Worm (Caenorhabditis elegans): ENCODE results near the gene nhr-199.

nhr-199 gene

ce11 chrV:15689952-15690351 is 9.7 kb downstream of the nhr-199 start, which contains the start of gene nhr-268 (continued):
- no peak for TF ChIP-seq ZK337.2 (GFP tag; IDR thresholded peaks at IDR 0.05)

ce11 chrV:15687660-15688059 is 12.0 kb downstream of the nhr-199 start, which contains the start of gene nhr-197:
nhr-197 (plus strand) TSS chrV:15687960.
- no peak for TF ChIP-seq sdz-12 (GFP tag; optimal IDR thresholded peaks at IDR 0.05)
- TF ChIP-seq pqm-1 (tag; optimal IDR thresholded peaks at IDR 0.05), result no peak
- TF ChIP-seq ces-1 (GFP tag; optimal IDR thresholded peaks at IDR 0.05), result no peak
- TF ChIP-seq unc-62 (GFP tag; optimal IDR thresholded peaks at IDR 0.05 in 1 of 2), result peak in 1 of 2 experiments; percentile 57
- no peak for TF ChIP-seq unc-62 (tag; optimal IDR thresholded peaks at IDR 0.05)

- TF ChIP-seq ceh-28 (tag; optimal IDR thresholded peaks at IDR 0.05) (no peak), Y5F2A.4 (GFP tag; optimal IDR thresholded peaks at IDR 0.05) (no peak), T20F7.1 (GFP tag; optimal IDR thresholded peaks at IDR 0.05) (no peak), egl-27 (tag; optimal IDR thresholded peaks at IDR 0.05) (no peak), snpc-4 (tag; optimal IDR thresholded peaks at IDR 0.05) (no peak), dve-1 (tag; optimal IDR thresholded peaks at IDR 0.05; ENCODE audit: insufficient read depth) (no peak), Y105C5A.15 (GFP tag; IDR thresholded peaks at IDR 0.05) (no peak), lin-29 (GFP tag; IDR thresholded peaks at IDR 0.05) (no peak), nhr-11 (tag; optimal IDR thresholded peaks at IDR 0.05) (no peak), unc-62 (GFP tag; optimal IDR thresholded peaks at IDR 0.05 in 1 of 2) (no peak), unc-62 (tag; optimal IDR thresholded peaks at IDR 0.05) (no peak)
Observed at ce11 chrV:15685599-15685998, 14.1 kb downstream of the nhr-199 start, which contains the start of gene nhr-196. nhr-196 (plus strand) TSS chrV:15685716.

ce11 chrV:15677222-15677621 is 22.5 kb downstream of the nhr-199 start, which contains the start of gene nhr-52:
nhr-52 (plus strand) TSS chrV:15677522.
- TF ChIP-seq R02D3.7 (tag; optimal IDR thresholded peaks at IDR 0.05), result no peak
- no peak for TF ChIP-seq lsy-2 (tag; optimal IDR thresholded peaks at IDR 0.05)
- no peak for TF ChIP-seq zip-11 (GFP tag; IDR thresholded peaks at IDR 0.05)

ce11 chrV:15674899-15675298 is 24.8 kb downstream of the nhr-199 start:
- TF ChIP-seq ceh-32 (tag; optimal IDR thresholded peaks at IDR 0.05; ENCODE audit: poor library complexity) (no peak), dmd-8 (GFP tag; IDR thresholded peaks at IDR 0.05) (0 out of 2 replicates have a peak, but pooled peaks have one; percentile 31), set-16 (GFP tag; IDR thresholded peaks at IDR 0.05) (peak; percentile 55), spr-1 (tag; optimal IDR thresholded peaks at IDR 0.05) (no peak)

ce11 chrV:15673707-15674106 is 26.0 kb downstream of the nhr-199 start, which contains the start of gene nhr-51:
nhr-51 (plus strand) TSS chrV:15674007.
- TF ChIP-seq unc-39 (tag; optimal IDR thresholded peaks at IDR 0.05), result no peak
- TF ChIP-seq hlh-30 (tag; optimal IDR thresholded peaks at IDR 0.05; ENCODE audit: insufficient read depth), result no peak
- TF ChIP-seq ceh-62 (tag; optimal IDR thresholded peaks at IDR 0.05), result no peak
- TF ChIP-seq mdl-1 (tag; optimal IDR thresholded peaks at IDR 0.05), result no peak
- TF ChIP-seq ces-1 (GFP tag; optimal IDR thresholded peaks at IDR 0.05), result no peak
- no peak for TF ChIP-seq mes-2 (tag; optimal IDR thresholded peaks at IDR 0.05; ENCODE audit: poor library complexity, severe bottlenecking)
- TF ChIP-seq lin-29 (GFP tag; IDR thresholded peaks at IDR 0.05), result no peak
- TF ChIP-seq nhr-41 (GFP tag; IDR thresholded peaks at IDR 0.05), result no peak
- TF ChIP-seq duxl-1 (tag; optimal IDR thresholded peaks at IDR 0.05; ENCODE audit: poor library complexity), result no peak
- no peak for TF ChIP-seq hif-1 (tag; optimal IDR thresholded peaks at IDR 0.05)
- TF ChIP-seq lir-3 (tag; optimal IDR thresholded peaks at IDR 0.05), result no peak
- TF ChIP-seq lim-7 (GFP tag; IDR thresholded peaks at IDR 0.05), result no peak
- no peak for TF ChIP-seq egl-43 (GFP tag; IDR thresholded peaks at IDR 0.05)
- no peak for TF ChIP-seq tra-1 (GFP tag; IDR thresholded peaks at IDR 0.05)
- TF ChIP-seq Y48G9A.11 (GFP tag; IDR thresholded peaks at IDR 0.05), result no peak
- no peak for TF ChIP-seq nhr-77 (tag; optimal IDR thresholded peaks at IDR 0.05)
